Worm (Caenorhabditis elegans) whole organism, L3 larva: ENCODE data around the gene ace-1.

Experiments
- ama-1 ChIP-seq: fragments of 150-350 bp; optimal IDR thresholded peaks from 2 replicates; lab custom pipeline; 2018
- elt-3 ChIP-seq, 3 experiments: fragments of 150-350 bp in 1 of 3; sonication (generic microtip) in 2 of 3; optimal IDR thresholded peaks; 2 replicates in 2 of 3; 4 replicates in 1 of 3; lab custom pipeline; 2014 to 2017; ENCODE audit warnings: missing biosample characterization in 3 of 3, missing genetic modification characterization in 3 of 3
- lin-39 ChIP-seq: fragments of 150-350 bp; optimal IDR thresholded peaks from 2 replicates; lab custom pipeline; 2018; ENCODE audit warnings: missing biosample characterization, missing genetic modification reagents, missing genetic modification characterization
- mml-1 ChIP-seq: fragments of 150-350 bp; sonication (generic microtip); optimal IDR thresholded peaks from 3 replicates; lab custom pipeline; 2014; ENCODE audit warnings: missing biosample characterization, missing genetic modification characterization
- nhr-11 ChIP-seq: fragments of 150-350 bp; optimal IDR thresholded peaks from 2 replicates; lab custom pipeline; 2014; ENCODE audit warnings: missing biosample characterization, missing genetic modification characterization

ce11 chrX:16377903-16378302 is 10.8 kb downstream of the ace-1 start:
- no peak for TF ChIP-seq ama-1 (lab: Kevin White, UChicago)
- no peak for TF ChIP-seq mml-1
- no peak for TF ChIP-seq lin-39 (tag; lab: Kevin White, UChicago)
- no peak for TF ChIP-seq nhr-11
- peak in 2 of 3 experiments; percentile 65 to 79 for TF ChIP-seq elt-3 (tag; optimal IDR thresholded peaks at IDR 0.05; lab: Kevin White, UChicago)
